Fruit fly (Drosophila melanogaster): ENCODE data around the gene CG1486.

The CG1486 gene

DNA sequence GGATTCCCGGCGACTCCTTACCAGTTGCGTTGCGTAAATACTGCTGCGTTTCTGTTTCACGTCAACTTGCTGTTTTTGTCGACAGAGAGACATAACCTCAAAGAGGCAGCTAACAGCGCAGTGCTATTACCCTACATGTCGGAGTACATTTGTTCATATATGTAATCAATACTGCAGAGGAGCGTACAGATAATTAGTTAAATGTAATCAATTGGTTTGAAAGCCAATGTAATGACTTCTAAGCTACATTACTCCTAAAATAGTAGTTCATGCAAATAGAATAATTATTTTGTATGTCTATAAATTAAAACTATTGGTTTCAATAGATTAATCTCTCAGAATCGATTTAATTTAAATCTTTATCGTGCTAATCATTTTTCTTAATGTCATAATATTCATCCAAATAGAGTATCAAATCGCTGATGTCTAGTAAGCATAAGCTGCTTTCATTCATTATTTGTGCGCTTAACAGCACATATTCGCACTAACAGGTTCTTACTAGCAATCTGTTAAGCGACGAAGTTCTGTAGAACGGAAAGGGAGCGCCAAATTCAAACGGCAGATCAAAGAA, 4.6 kb upstream of the CG1486 start, which contains the start of the genes SLIRP1 and anox (continued):
- peak; percentile 83 for TF ChIP-seq org-1 (GFP tag; optimal IDR thresholded peaks at IDR 0.05)
- peak; percentile 97 for TF ChIP-seq sens (GFP tag)
- TF ChIP-seq Six4 (GFP tag; optimal IDR thresholded peaks at IDR 0.05) = peak; percentile 82
- TF ChIP-seq Nf-YB (GFP tag; optimal IDR thresholded peaks at IDR 0.05) = peak; percentile 72
- TF ChIP-seq cas (GFP tag; IDR thresholded peaks at IDR 0.05) = peak; percentile 69
- no peak for TF ChIP-seq MESR4 (GFP tag; optimal IDR thresholded peaks at IDR 0.05)
- peak; percentile 68 for TF ChIP-seq ssp (GFP tag; IDR thresholded peaks at IDR 0.05)
- TF ChIP-seq Sry-δ (GFP tag; optimal IDR thresholded peaks at IDR 0.05) = peak; percentile 30
- peak; percentile 67 for TF ChIP-seq Lhr (GFP tag; optimal IDR thresholded peaks at IDR 0.05)
- TF ChIP-seq ham (GFP tag; IDR thresholded peaks at IDR 0.05) = 0 out of 2 replicates have a peak, but pooled peaks have one; percentile 23
- 0 out of 3 replicates have a peak, but pooled peaks have one; percentile 48 for TF ChIP-seq CG11560 (tag; IDR thresholded peaks at IDR 0.05)
- TF ChIP-seq Camta (GFP tag; optimal IDR thresholded peaks at IDR 0.05) = peak; percentile 88
- TF ChIP-seq ac (GFP tag; optimal IDR thresholded peaks at IDR 0.05) = peak; percentile 20
- peak; percentile 78 to 87 for TF ChIP-seq dpn (GFP tag; optimal IDR thresholded peaks at IDR 0.05)
- TF ChIP-seq Hr51 (GFP tag; optimal IDR thresholded peaks at IDR 0.05) = peak; percentile 39 to 92
- TF ChIP-seq Pdp1 (GFP tag; optimal IDR thresholded peaks at IDR 0.05) = peak; percentile 82 to 97
- TF ChIP-seq CG13123 (GFP tag; optimal IDR thresholded peaks at IDR 0.05) = peak; percentile 35
- 0 out of 2 replicates have a peak, but pooled peaks have one; percentile 47 for TF ChIP-seq CG11085 (GFP tag; IDR thresholded peaks at IDR 0.05)
- peak; percentile 75 for TF ChIP-seq ewg (GFP tag; optimal IDR thresholded peaks at IDR 0.05)
- TF ChIP-seq psq (GFP tag; optimal IDR thresholded peaks at IDR 0.05) = peak; percentile 66
- peak; percentile 29; the same call in 1 of the 2 replicates for TF ChIP-seq ro (GFP tag; IDR thresholded peaks at IDR 0.05)
- no peak for TF ChIP-seq sr (GFP tag; IDR thresholded peaks at IDR 0.05)
- TF ChIP-seq CG2199 (GFP tag; IDR thresholded peaks at IDR 0.05) = no peak
- peak; percentile 52 for TF ChIP-seq YL-1 (GFP tag; optimal IDR thresholded peaks at IDR 0.05)
- TF ChIP-seq ara (GFP tag; IDR thresholded peaks at IDR 0.05) = 0 out of 2 replicates have a peak, but pooled peaks have one; percentile 38
- TF ChIP-seq Nf-YC (tag; optimal IDR thresholded peaks at IDR 0.05) = peak; percentile 76
- TF ChIP-seq CG4404 (GFP tag; IDR thresholded peaks at IDR 0.05) = peak; percentile 66
- peak; percentile 83 for TF ChIP-seq gsb-n (tag; optimal IDR thresholded peaks at IDR 0.05)
- TF ChIP-seq caup (GFP tag; optimal IDR thresholded peaks at IDR 0.05; ENCODE audit: severe bottlenecking) = peak; percentile 85
- peak; percentile 31; the same call in 1 of the 2 replicates for TF ChIP-seq MBD-R2 (GFP tag; IDR thresholded peaks at IDR 0.05)
- TF ChIP-seq pros (GFP tag; optimal IDR thresholded peaks at IDR 0.05) = peak; percentile 18
- peak; percentile 77 for TF ChIP-seq HLH54F (GFP tag; optimal IDR thresholded peaks at IDR 0.05)
- TF ChIP-seq sob (GFP tag; IDR thresholded peaks at IDR 0.05) = peak; percentile 70
- peak; percentile 79 for TF ChIP-seq CG17385 (GFP tag; optimal IDR thresholded peaks at IDR 0.05)
- TF ChIP-seq Dip2 (GFP tag; IDR thresholded peaks at IDR 0.05) = no peak
- TF ChIP-seq Doc2 (GFP tag; IDR thresholded peaks at IDR 0.05) = no peak
- peak; percentile 48; the same call in 1 of the 2 replicates for TF ChIP-seq CG6272 (GFP tag; IDR thresholded peaks at IDR 0.05)
- peak; percentile 95 for TF ChIP-seq gem (tag; optimal IDR thresholded peaks at IDR 0.05)
- peak; percentile 89 for TF ChIP-seq Hsf (GFP tag; optimal IDR thresholded peaks at IDR 0.05)
- no peak for TF ChIP-seq cg (GFP tag; optimal IDR thresholded peaks at IDR 0.05)
- no peak for TF ChIP-seq Trl (optimal IDR thresholded peaks at IDR 0.05)
- TF ChIP-seq Trl (GFP tag; optimal IDR thresholded peaks at IDR 0.05) = peak; percentile 68
- no peak for TF ChIP-seq Dll (GFP tag; IDR thresholded peaks at IDR 0.05; ENCODE audit: partially characterized antibody)
- peak; percentile 69 for TF ChIP-seq NC2α (GFP tag; optimal IDR thresholded peaks at IDR 0.05)
- peak; percentile 79; the same call in 1 of the 3 replicates for TF ChIP-seq CG11456 (GFP tag; IDR thresholded peaks at IDR 0.05)
- TF ChIP-seq tx (GFP tag; optimal IDR thresholded peaks at IDR 0.05) = peak; percentile 69
- TF ChIP-seq bowl (GFP tag; IDR thresholded peaks at IDR 0.05) = 0 out of 2 replicates have a peak, but pooled peaks have one; percentile 8
- TF ChIP-seq CHES-1-like (GFP tag; optimal IDR thresholded peaks at IDR 0.05) = peak; percentile 82
- no peak for TF ChIP-seq mld (GFP tag; IDR thresholded peaks at IDR 0.05; ENCODE audit: partially characterized antibody)
- peak; percentile 80 for TF ChIP-seq zen (tag; optimal IDR thresholded peaks at IDR 0.05)
